Fruit fly (Drosophila melanogaster): ENCODE results near the gene CG7049.
A peak's percentile ranks its signal among the peaks of the same experiment; 100 is the strongest.

Gene CG7049

DNA sequence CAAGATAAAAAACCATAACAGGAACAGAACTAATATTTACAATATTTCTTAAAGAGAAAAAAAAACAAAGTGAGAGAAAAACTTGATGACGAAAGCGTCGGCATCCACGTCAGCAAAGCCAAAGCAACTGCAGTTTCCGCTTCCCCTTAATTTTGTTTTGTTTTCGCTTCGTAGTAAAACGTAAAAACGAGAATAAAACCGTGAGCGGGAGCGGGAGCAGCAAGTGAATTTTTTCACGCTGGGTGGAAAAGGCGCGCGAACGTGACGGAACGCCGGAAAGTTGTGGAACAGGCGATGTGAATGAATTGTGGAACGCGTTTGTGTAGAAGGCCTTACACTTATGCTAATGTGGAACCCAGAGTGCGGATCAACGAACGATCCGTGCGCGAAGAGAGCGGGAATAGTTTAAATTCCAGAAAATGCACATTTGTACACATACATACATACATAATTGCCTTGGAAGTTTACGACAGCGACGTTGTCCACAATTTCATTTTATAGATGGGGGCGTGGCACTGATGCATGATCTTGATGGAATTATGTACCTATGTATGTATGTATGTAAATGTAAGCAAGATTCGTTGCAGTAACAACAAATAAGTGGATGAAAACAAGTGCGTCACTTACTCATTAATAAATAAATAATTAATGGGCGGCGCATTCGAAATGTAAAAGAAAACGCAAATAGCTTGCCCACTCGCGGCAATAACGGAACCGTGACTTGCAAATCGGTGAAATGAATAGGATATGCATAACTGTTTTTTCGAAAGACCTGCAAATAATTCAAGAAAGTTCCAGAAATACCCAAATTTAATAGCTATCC lies 47.5 kb downstream of the CG7049 start (continued):
- TF ChIP-seq CkIIα-i1 (GFP tag; IDR thresholded peaks at IDR 0.05) (no peak), crp (GFP tag; optimal IDR thresholded peaks at IDR 0.05) (no peak), gce (GFP tag; IDR thresholded peaks at IDR 0.05) (no peak), Dip3 (GFP tag; optimal IDR thresholded peaks at IDR 0.05) (no peak), fd96Cb (tag; optimal IDR thresholded peaks at IDR 0.05) (no peak), unpg (GFP tag; optimal IDR thresholded peaks at IDR 0.05) (no peak), gcm2 (GFP tag; optimal IDR thresholded peaks at IDR 0.05) (no peak), CG12299 (tag; optimal IDR thresholded peaks at IDR 0.05) (peak; percentile 18), lilli (GFP tag; optimal IDR thresholded peaks at IDR 0.05) (no peak), gcm (GFP tag; optimal IDR thresholded peaks at IDR 0.05) (peak; percentile 36), Vsx1 (GFP tag; optimal IDR thresholded peaks at IDR 0.05) (no peak), ro (GFP tag; IDR thresholded peaks at IDR 0.05) (no peak), CG32767 (GFP tag; IDR thresholded peaks at IDR 0.05) (peak; percentile 54; the same call in 1 of the 2 replicates), insv (GFP tag; optimal IDR thresholded peaks at IDR 0.05) (no peak), odd (GFP tag; optimal IDR thresholded peaks at IDR 0.05) (peak; percentile 16), CG1602 (GFP tag; optimal IDR thresholded peaks at IDR 0.05) (no peak), abd-A (tag; optimal IDR thresholded peaks at IDR 0.05) (peak; percentile 37), CG17186 (GFP tag; optimal IDR thresholded peaks at IDR 0.05) (no peak), run (tag; optimal IDR thresholded peaks at IDR 0.05) (no peak), sens (GFP tag) (peak; percentile 71), Mad (GFP tag; optimal IDR thresholded peaks at IDR 0.05) (no peak), fru (optimal IDR thresholded peaks at IDR 0.05) (no peak), fu2 (GFP tag; optimal IDR thresholded peaks at IDR 0.05) (no peak), CG6272 (GFP tag; IDR thresholded peaks at IDR 0.05) (no peak), mirr (GFP tag; optimal IDR thresholded peaks at IDR 0.05) (peak; percentile 3), tio (GFP tag; optimal IDR thresholded peaks at IDR 0.05) (no peak), CG15514 (GFP tag; optimal IDR thresholded peaks at IDR 0.05) (no peak), tgo (GFP tag; IDR thresholded peaks at IDR 0.05) (no peak), HmgD (GFP tag; optimal IDR thresholded peaks at IDR 0.05) (no peak), Nf-YC (tag; optimal IDR thresholded peaks at IDR 0.05) (no peak), CG12769 (tag; optimal IDR thresholded peaks at IDR 0.05) (peak; percentile 95), CG14014 (GFP tag; IDR thresholded peaks at IDR 0.05) (no peak; the same call in 1 of the 2 replicates), zf30C (GFP tag; optimal IDR thresholded peaks at IDR 0.05) (peak; percentile 56), sug (tag; optimal IDR thresholded peaks at IDR 0.05) (no peak), sima (GFP tag; optimal IDR thresholded peaks at IDR 0.05) (no peak), CG8765 (GFP tag; IDR thresholded peaks at IDR 0.05) (no peak), CG1603 (tag; optimal IDR thresholded peaks at IDR 0.05) (peak; percentile 21), sc (optimal IDR thresholded peaks at IDR 0.05) (no peak), sc (GFP tag; optimal IDR thresholded peaks at IDR 0.05) (no peak), Optix (GFP tag; IDR thresholded peaks at IDR 0.05) (no peak), B-H2 (GFP tag; optimal IDR thresholded peaks at IDR 0.05) (peak; percentile 17), CG18619 (GFP tag; optimal IDR thresholded peaks at IDR 0.05) (peak; percentile 9), az2 (GFP tag; optimal IDR thresholded peaks at IDR 0.05) (no peak), aop (GFP tag; IDR thresholded peaks at IDR 0.05) (no peak), H2.0 (GFP tag; IDR thresholded peaks at IDR 0.05) (no peak), Taf1 (GFP tag; IDR thresholded peaks at IDR 0.05) (no peak), Dek (tag; optimal IDR thresholded peaks at IDR 0.05) (no peak), CG17829 (tag; optimal IDR thresholded peaks at IDR 0.05) (no peak), Oaz (GFP tag; IDR thresholded peaks at IDR 0.05) (no peak), CG13775 (GFP tag; optimal IDR thresholded peaks at IDR 0.05) (no peak)
